ENCODE assay signal across 6 worm cellular contexts in the genomic region with DNA sequence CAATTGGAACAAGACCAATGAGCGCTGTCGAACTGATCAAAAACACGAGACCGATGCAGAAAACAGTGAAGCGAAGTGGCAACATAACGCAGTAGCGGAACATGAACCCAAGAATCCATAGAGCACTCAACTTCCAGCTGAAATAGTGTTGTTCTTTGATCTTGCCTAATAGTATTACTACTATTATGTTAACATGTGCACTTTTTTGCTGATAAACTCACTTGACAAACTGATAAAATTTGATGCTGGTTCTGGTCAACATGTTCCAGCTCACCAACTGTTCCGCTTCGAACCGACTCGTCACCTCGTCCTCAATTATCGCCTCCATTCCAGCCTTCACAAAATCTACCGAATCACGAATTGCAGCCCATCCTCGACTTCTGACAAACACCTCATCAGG.
TF ChIP-seq lines count a peak whose summit lies in the region.

No protein-coding gene starts in this region.

TF ChIP-seq in whole organism, L1 larva, 84 proteins besides CTCF, POLR2A, EP300 and RAD21:
- TF ChIP-seq elt-2 (tag; optimal IDR thresholded peaks at IDR 0.05; lab: Kevin White, UChicago): peak; percentile 50
- TF ChIP-seq lin-35 (GFP tag; optimal IDR thresholded peaks at IDR 0.05; lab: Kevin White, UChicago): peak in 1 of 2 experiments; percentile 35
- TF ChIP-seq isw-1 (GFP tag; IDR thresholded peaks at IDR 0.05; lab: Robert Waterston, UW): no peak
- no peak for TF ChIP-seq ceh-82 (tag; optimal IDR thresholded peaks at IDR 0.05; lab: Kevin White, UChicago)
- no peak for TF ChIP-seq ztf-11 (tag; optimal IDR thresholded peaks at IDR 0.05; lab: Kevin White, UChicago)

TF ChIP-seq in whole organism, L2 larva, 48 proteins besides CTCF, POLR2A, EP300 and RAD21:
- TF ChIP-seq blmp-1 (tag; optimal IDR thresholded peaks at IDR 0.05; lab: Kevin White, UChicago; ENCODE audit: insufficient read depth) (no peak), fos-1 (tag; optimal IDR thresholded peaks at IDR 0.05; lab: Kevin White, UChicago) (peak; percentile 20), Y55F3AM.14 (GFP tag; optimal IDR thresholded peaks at IDR 0.05; lab: Kevin White, UChicago) (no peak), F13H6.1 (tag; optimal IDR thresholded peaks at IDR 0.05; lab: Kevin White, UChicago) (no peak), sma-9 (GFP tag; optimal IDR thresholded peaks at IDR 0.05; lab: Kevin White, UChicago) (peak; percentile 35), sma-9 (tag; optimal IDR thresholded peaks at IDR 0.05; lab: Kevin White, UChicago) (no peak), nhr-6 (tag; optimal IDR thresholded peaks at IDR 0.05; lab: Kevin White, UChicago) (no peak)

TF ChIP-seq in whole organism, L3 larva, 47 proteins besides CTCF, POLR2A, EP300 and RAD21:
- TF ChIP-seq aly-2 (tag; optimal IDR thresholded peaks at IDR 0.05; lab: Kevin White, UChicago): no peak
- TF ChIP-seq egl-5 (tag; optimal IDR thresholded peaks at IDR 0.05; lab: Kevin White, UChicago): no peak
- no peak for TF ChIP-seq snpc-4 (tag; optimal IDR thresholded peaks at IDR 0.05; lab: Kevin White, UChicago)
- TF ChIP-seq lin-39 (tag; optimal IDR thresholded peaks at IDR 0.05; lab: Kevin White, UChicago): no peak
- no peak for TF ChIP-seq ZK546.5 (tag; optimal IDR thresholded peaks at IDR 0.05; lab: Kevin White, UChicago)
- TF ChIP-seq ceh-82 (tag; optimal IDR thresholded peaks at IDR 0.05; lab: Kevin White, UChicago): no peak
- no peak for TF ChIP-seq eor-1 (tag; optimal IDR thresholded peaks at IDR 0.05; lab: Kevin White, UChicago)
- TF ChIP-seq pqm-1 (tag; optimal IDR thresholded peaks at IDR 0.05; lab: Kevin White, UChicago): peak; percentile 90
- TF ChIP-seq lsy-12 (tag; optimal IDR thresholded peaks at IDR 0.05; lab: Kevin White, UChicago): no peak
- no peak for TF ChIP-seq nhr-77 (tag; optimal IDR thresholded peaks at IDR 0.05; lab: Kevin White, UChicago)
- TF ChIP-seq unc-62 (GFP tag; optimal IDR thresholded peaks at IDR 0.05; lab: Kevin White, UChicago): no peak
- TF ChIP-seq pha-4 (tag; optimal IDR thresholded peaks at IDR 0.05; lab: Kevin White, UChicago): peak; percentile 66
- no peak for TF ChIP-seq lin-15B (tag; optimal IDR thresholded peaks at IDR 0.05; lab: Kevin White, UChicago)
- peak; percentile 80 for TF ChIP-seq elt-2 (tag; optimal IDR thresholded peaks at IDR 0.05; lab: Kevin White, UChicago)
- peak; percentile 58 for TF ChIP-seq jun-1 (tag; optimal IDR thresholded peaks at IDR 0.05; lab: Kevin White, UChicago)
- TF ChIP-seq fos-1 (tag; optimal IDR thresholded peaks at IDR 0.05; lab: Kevin White, UChicago): no peak

TF ChIP-seq in whole organism, L4 larva, 104 proteins besides CTCF, POLR2A, EP300 and RAD21:
- TF ChIP-seq daf-16 (GFP tag; optimal IDR thresholded peaks at IDR 0.05; lab: Kevin White, UChicago): no peak
- TF ChIP-seq daf-16 (tag; optimal IDR thresholded peaks at IDR 0.05; lab: Kevin White, UChicago): peak; percentile 83
- TF ChIP-seq lin-38 (GFP tag; IDR thresholded peaks at IDR 0.05; lab: Robert Waterston, UW): no peak
- peak; percentile 48 for TF ChIP-seq dve-1 (tag; optimal IDR thresholded peaks at IDR 0.05; lab: Kevin White, UChicago; ENCODE audit: insufficient read depth)
- peak; percentile 4 for TF ChIP-seq mes-2 (tag; optimal IDR thresholded peaks at IDR 0.05; lab: Kevin White, UChicago; ENCODE audit: poor library complexity, severe bottlenecking)
- peak; percentile 51 for TF ChIP-seq pqm-1 (tag; optimal IDR thresholded peaks at IDR 0.05; lab: Kevin White, UChicago)
- TF ChIP-seq lim-7 (GFP tag; IDR thresholded peaks at IDR 0.05; lab: Robert Waterston, UW): no peak
- peak in 1 of 2 experiments; percentile 17 for TF ChIP-seq mdl-1 (tag; optimal IDR thresholded peaks at IDR 0.05; lab: Kevin White, UChicago)
- TF ChIP-seq nhr-28 (tag; optimal IDR thresholded peaks at IDR 0.05; lab: Kevin White, UChicago): peak; percentile 58
- no peak for TF ChIP-seq F37D6.2 (tag; optimal IDR thresholded peaks at IDR 0.05; lab: Kevin White, UChicago)
- peak; percentile 59 for TF ChIP-seq nhr-77 (tag; optimal IDR thresholded peaks at IDR 0.05; lab: Kevin White, UChicago)
- TF ChIP-seq dmd-6 (GFP tag; IDR thresholded peaks at IDR 0.05; lab: Robert Waterston, UW): peak; percentile 53
- peak; percentile 53 for TF ChIP-seq hlh-11 (tag; optimal IDR thresholded peaks at IDR 0.05; lab: Kevin White, UChicago)
- TF ChIP-seq snpc-1.2 (GFP tag; IDR thresholded peaks at IDR 0.05; lab: Robert Waterston, UW): no peak

TF ChIP-seq in whole organism, late embryonic, 69 proteins besides CTCF, POLR2A, EP300 and RAD21:
- TF ChIP-seq sox-2 (GFP tag; IDR thresholded peaks at IDR 0.05; lab: Robert Waterston, UW) (no peak), zip-5 (tag; optimal IDR thresholded peaks at IDR 0.05; lab: Kevin White, UChicago) (no peak), elt-2 (tag; optimal IDR thresholded peaks at IDR 0.05; lab: Kevin White, UChicago) (peak; percentile 1), pha-2 (tag; optimal IDR thresholded peaks at IDR 0.05; lab: Kevin White, UChicago) (no peak), madf-2 (tag; optimal IDR thresholded peaks at IDR 0.05; lab: Kevin White, UChicago) (no peak)

TF ChIP-seq in whole organism, young adult, 124 proteins besides CTCF, POLR2A, EP300 and RAD21:
- TF ChIP-seq attf-5 (GFP tag; optimal IDR thresholded peaks at IDR 0.05; lab: Kevin White, UChicago): no peak
- TF ChIP-seq nhr-80 (tag; optimal IDR thresholded peaks at IDR 0.05; lab: Kevin White, UChicago): peak; percentile 29
- TF ChIP-seq cebp-1 (GFP tag; IDR thresholded peaks at IDR 0.05; lab: Robert Waterston, UW): no peak
- peak; percentile 12 for TF ChIP-seq cebp-1 (tag; optimal IDR thresholded peaks at IDR 0.05; lab: Kevin White, UChicago)
- no peak for TF ChIP-seq him-1 (tag; optimal IDR thresholded peaks at IDR 0.05; lab: Kevin White, UChicago)
TF ChIP-seq in whole organism, young adult: peak in this region for 2.
